Fruit fly (Drosophila melanogaster): ENCODE results near the gene CG11670.

DNA sequence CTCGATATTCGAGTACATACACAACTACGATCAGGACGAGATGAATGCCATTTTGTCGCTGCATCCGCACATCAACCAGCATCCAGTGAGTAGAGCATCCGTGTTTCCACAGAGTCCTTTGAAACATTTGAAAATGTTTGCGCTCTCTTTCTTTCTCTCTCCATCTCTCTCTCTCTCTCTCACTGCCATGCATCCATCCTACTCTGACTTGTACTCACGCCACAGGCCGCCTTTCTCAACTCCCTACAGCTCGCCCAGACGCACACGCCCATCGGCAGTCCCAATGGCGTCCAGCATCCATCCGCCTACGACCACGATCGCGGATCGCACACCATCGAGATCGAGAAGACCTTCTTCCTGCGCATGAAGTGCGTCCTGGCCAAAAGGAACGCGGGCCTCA, 32.7 kb downstream of the CG11670 start:
- TF ChIP-seq Dll (optimal IDR thresholded peaks at IDR 0.05) (no peak), usp (GFP tag; optimal IDR thresholded peaks at IDR 0.05) (no peak), CG8478 (optimal IDR thresholded peaks at IDR 0.05) (no peak), EcR (GFP tag; optimal IDR thresholded peaks at IDR 0.05) (no peak)

All from whole organism.